Fruit fly (Drosophila melanogaster) whole organism, adult: ENCODE measurements around the gene CG13810.

Source experiments
- CG1620 ChIP-seq: fragments of 200-800 bp; sonication (Bioruptor generic); optimal IDR thresholded peaks from 2 replicates; lab custom pipeline; 2016; ENCODE audit warnings: missing biosample characterization, missing genetic modification characterization
- cnc ChIP-seq, 2 experiments: fragments of >200 bp; optimal IDR thresholded peaks; 2 replicates each; lab custom pipeline; 2017
- ovo ChIP-seq: fragments of 200-800 bp; sonication (Bioruptor generic); optimal IDR thresholded peaks from 2 replicates; lab custom pipeline; 2016; ENCODE audit warnings: missing biosample characterization, missing genetic modification characterization

dm6 chr3L:2185630-2186029 lies at the start of gene CG13810:
- no peak for TF ChIP-seq CG1620 (GFP tag; lab: Kevin White, UChicago)
- TF ChIP-seq cnc (optimal IDR thresholded peaks at IDR 0.05; lab: Kevin White, UChicago): no peak
- TF ChIP-seq ovo (GFP tag; lab: Kevin White, UChicago): no peak
